Worm (Caenorhabditis elegans) whole organism, L4/young adult: ENCODE results near the gene Y37E11B.5.

Experiments
- W03F9.2 ChIP-seq: fragments of 150-350 bp; optimal IDR thresholded peaks from 2 replicates; lab custom pipeline; 2014; ENCODE audit warnings: missing biosample characterization, missing genetic modification characterization
- him-1 ChIP-seq: sonication (generic microtip); optimal IDR thresholded peaks from 2 replicates; lab custom pipeline; 2016; ENCODE audit warnings: missing genotype, missing genetic modification reagents, missing genetic modification characterization, missing compliant biosample characterization

DNA sequence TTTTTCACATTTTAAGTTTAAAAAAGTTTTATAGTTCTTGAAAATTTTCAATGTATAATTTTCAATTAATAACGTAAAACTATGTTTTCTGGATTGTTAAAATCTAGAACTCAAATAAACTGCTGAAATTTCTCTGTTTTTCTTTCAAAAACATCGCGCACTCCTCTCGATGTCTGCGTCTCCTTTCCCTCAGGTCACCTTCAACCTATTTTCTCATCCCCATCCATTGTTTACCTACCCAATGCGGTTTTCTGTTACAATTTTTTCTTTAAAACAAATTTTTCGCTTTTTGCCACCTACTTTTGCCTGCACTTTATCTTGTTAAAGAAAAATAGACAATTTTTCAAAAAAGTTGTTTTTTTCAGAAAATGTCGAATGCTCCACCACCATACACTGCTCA lies 34.9 kb upstream of the Y37E11B.5 start, which contains the start of gene ZC416.2:
- TF ChIP-seq W03F9.2 (tag; lab: Kevin White, UChicago): no peak
- TF ChIP-seq him-1 (tag; lab: Kevin White, UChicago): no peak
